Worm (Caenorhabditis elegans) whole organism, L2 larva: Measurements from ENCODE around the gene E01G4.6.

Experiments used
- C34F6.9 ChIP-seq: fragments of 150-350 bp; optimal IDR thresholded peaks from 2 replicates; lab custom pipeline; 2014; ENCODE audit warnings: missing biosample characterization, missing genetic modification characterization
- F13H6.1 ChIP-seq: sonication (generic microtip); optimal IDR thresholded peaks from 2 replicates; lab custom pipeline; 2016; ENCODE audit warnings: missing genetic modification characterization, missing compliant biosample characterization
- Y55F3AM.14 ChIP-seq: fragments of 200-800 bp; sonication (Bioruptor generic); optimal IDR thresholded peaks from 2 replicates; lab custom pipeline; 2018; ENCODE audit warnings: mild to moderate bottlenecking, missing genetic modification characterization, missing compliant biosample characterization
- ZK546.5 ChIP-seq: sonication (generic microtip); optimal IDR thresholded peaks from 2 replicates; lab custom pipeline; 2017; ENCODE audit warnings: missing biosample characterization, missing genetic modification characterization
- alr-1 ChIP-seq: fragments of 150-350 bp; optimal IDR thresholded peaks from 2 replicates; lab custom pipeline; 2014; ENCODE audit warnings: missing biosample characterization, missing genetic modification characterization
- aly-2 ChIP-seq: fragments of 150-350 bp; optimal IDR thresholded peaks from 2 replicates; lab custom pipeline; 2014; ENCODE audit warnings: missing biosample characterization, missing genetic modification characterization
- ama-1 ChIP-seq: fragments of 150-350 bp; optimal IDR thresholded peaks from 2 replicates; lab custom pipeline; 2018; ENCODE audit warnings: inconsistent platforms
- blmp-1 ChIP-seq: sonication (generic microtip); optimal IDR thresholded peaks from 2 replicates; lab custom pipeline; 2017; ENCODE audit warnings: missing genetic modification characterization, mild to moderate bottlenecking, missing compliant biosample characterization, antibody characterized with exemption, moderate library complexity; ENCODE audit not compliant: insufficient read depth
- ceh-16 ChIP-seq: fragments of 150-350 bp; optimal IDR thresholded peaks from 2 replicates; lab custom pipeline; 2014; ENCODE audit warnings: missing biosample characterization, missing genetic modification characterization
- crh-2 ChIP-seq: sonication (generic microtip); optimal IDR thresholded peaks from 2 replicates; lab custom pipeline; 2017; ENCODE audit warnings: missing biosample characterization, missing genetic modification characterization
- dmd-4 ChIP-seq: sonication (generic microtip); optimal IDR thresholded peaks from 2 replicates; lab custom pipeline; 2017; ENCODE audit warnings: missing biosample characterization, missing genetic modification characterization
- egl-27 ChIP-seq: sonication (generic microtip); optimal IDR thresholded peaks from 3 replicates; lab custom pipeline; 2017; ENCODE audit warnings: missing biosample characterization, missing genetic modification reagents, missing genetic modification characterization
- elt-1 ChIP-seq: fragments of 150-350 bp; optimal IDR thresholded peaks from 2 replicates; lab custom pipeline; 2014; ENCODE audit warnings: missing biosample characterization, missing genetic modification characterization
- fos-1 ChIP-seq: fragments of 150-350 bp; optimal IDR thresholded peaks from 2 replicates; lab custom pipeline; 2014; ENCODE audit warnings: missing biosample characterization, missing genetic modification characterization
- gmeb-1 ChIP-seq: fragments of 150-350 bp; optimal IDR thresholded peaks from 2 replicates; lab custom pipeline; 2014; ENCODE audit warnings: missing biosample characterization, missing genetic modification characterization
- lin-11 ChIP-seq: fragments of 150-350 bp; sonication (generic microtip); optimal IDR thresholded peaks from 2 replicates; lab custom pipeline; 2014; ENCODE audit warnings: missing biosample characterization, missing genetic modification characterization, inconsistent platforms, mixed read lengths
- lin-13 ChIP-seq: fragments of 150-350 bp; optimal IDR thresholded peaks from 2 replicates; lab custom pipeline; 2014; ENCODE audit warnings: missing biosample characterization, missing genetic modification reagents, missing genetic modification characterization
- lin-39 ChIP-seq: fragments of 150-350 bp; optimal IDR thresholded peaks from 2 replicates; lab custom pipeline; 2014; ENCODE audit warnings: missing biosample characterization, missing genetic modification reagents, missing genetic modification characterization
- lsy-2 ChIP-seq, 2 experiments: fragments of 150-350 bp in 1 of 2; sonication (generic microtip) in 1 of 2; optimal IDR thresholded peaks; 2 replicates each; lab custom pipeline; 2014 to 2017; ENCODE audit warnings: missing biosample characterization in 2 of 2, missing genetic modification characterization in 2 of 2
- mab-5 ChIP-seq: fragments of 150-350 bp; optimal IDR thresholded peaks from 2 replicates; lab custom pipeline; 2014; ENCODE audit warnings: missing biosample characterization, missing genetic modification characterization
- mbf-1 ChIP-seq: sonication (generic microtip); optimal IDR thresholded peaks from 2 replicates; lab custom pipeline; 2017; ENCODE audit warnings: missing biosample characterization, missing genetic modification characterization
- mdl-1 ChIP-seq, 2 experiments: fragments of 150-350 bp in 1 of 2; sonication (generic microtip) in 1 of 2; optimal IDR thresholded peaks; 2 replicates each; lab custom pipeline; 2017; ENCODE audit warnings: missing biosample characterization in 2 of 2, missing genetic modification characterization in 2 of 2
- nhr-11 ChIP-seq: fragments of 150-350 bp; optimal IDR thresholded peaks from 2 replicates; lab custom pipeline; 2014; ENCODE audit warnings: missing biosample characterization, missing genetic modification characterization
- nhr-12 ChIP-seq: fragments of 150-350 bp; optimal IDR thresholded peaks from 2 replicates; lab custom pipeline; 2014; ENCODE audit warnings: missing biosample characterization, missing genetic modification characterization
- nhr-129 ChIP-seq: fragments of 150-350 bp; optimal IDR thresholded peaks from 2 replicates; lab custom pipeline; 2014; ENCODE audit warnings: missing biosample characterization, missing genetic modification characterization
- nhr-21 ChIP-seq: fragments of 150-350 bp; optimal IDR thresholded peaks from 2 replicates; lab custom pipeline; 2014; ENCODE audit warnings: missing biosample characterization, missing genetic modification characterization
- nhr-23 ChIP-seq: fragments of 150-350 bp; optimal IDR thresholded peaks from 2 replicates; lab custom pipeline; 2014; ENCODE audit warnings: missing biosample characterization, missing genetic modification reagents, missing genetic modification characterization
- nhr-237 ChIP-seq: fragments of 150-350 bp; optimal IDR thresholded peaks from 2 replicates; lab custom pipeline; 2014; ENCODE audit warnings: missing biosample characterization, missing genetic modification characterization
- nhr-25 ChIP-seq: fragments of 150-350 bp; sonication (generic microtip); optimal IDR thresholded peaks from 3 replicates; lab custom pipeline; 2014; ENCODE audit warnings: missing biosample characterization, missing genetic modification characterization
- nhr-6 ChIP-seq: fragments of 150-350 bp; optimal IDR thresholded peaks from 2 replicates; lab custom pipeline; 2014; ENCODE audit warnings: missing biosample characterization, missing genetic modification characterization
- nhr-77 ChIP-seq: fragments of 150-350 bp; optimal IDR thresholded peaks from 2 replicates; lab custom pipeline; 2014; ENCODE audit warnings: missing biosample characterization, missing genetic modification characterization
- peb-1 ChIP-seq: fragments of 150-350 bp; optimal IDR thresholded peaks from 2 replicates; lab custom pipeline; 2014; ENCODE audit warnings: missing biosample characterization, missing genetic modification characterization
- sem-4 ChIP-seq: fragments of 150-350 bp; optimal IDR thresholded peaks from 2 replicates; lab custom pipeline; 2014; ENCODE audit warnings: missing biosample characterization, missing genetic modification reagents, missing genetic modification characterization
- skn-1 ChIP-seq: sonication (generic microtip); optimal IDR thresholded peaks from 2 replicates; lab custom pipeline; 2017; ENCODE audit warnings: missing biosample characterization, missing genetic modification characterization
- sma-3 ChIP-seq: sonication (generic microtip); optimal IDR thresholded peaks from 2 replicates; lab custom pipeline; 2016; ENCODE audit warnings: missing genetic modification reagents, missing genetic modification characterization, missing compliant biosample characterization
- sma-9 ChIP-seq, 2 experiments: fragments of 150-350 bp in 1 of 2; sonication (generic microtip) in 1 of 2; optimal IDR thresholded peaks; 2 replicates each; lab custom pipeline; 2014 to 2016; ENCODE audit warnings: missing genetic modification characterization in 2 of 2, mild to moderate bottlenecking in 1 of 2, missing biosample characterization in 1 of 2, missing compliant biosample characterization in 1 of 2, missing genetic modification reagents in 1 of 2, moderate library complexity in 1 of 2
- snpc-4 ChIP-seq: fragments of 150-350 bp; optimal IDR thresholded peaks from 2 replicates; lab custom pipeline; 2014; ENCODE audit warnings: missing biosample characterization, missing genetic modification characterization
- unc-39 ChIP-seq: fragments of 150-350 bp; optimal IDR thresholded peaks from 2 replicates; lab custom pipeline; 2014; ENCODE audit warnings: missing biosample characterization, missing genetic modification characterization
- unc-55 ChIP-seq: fragments of 150-350 bp; sonication (generic microtip); optimal IDR thresholded peaks from 3 replicates; lab custom pipeline; 2014; ENCODE audit warnings: missing biosample characterization, missing genetic modification reagents, missing genetic modification characterization
- unc-62 ChIP-seq: fragments of 150-350 bp; optimal IDR thresholded peaks from 2 replicates; lab custom pipeline; 2014; ENCODE audit warnings: missing biosample characterization, missing genetic modification reagents, missing genetic modification characterization
- zag-1 ChIP-seq: fragments of 150-350 bp; optimal IDR thresholded peaks from 2 replicates; lab custom pipeline; 2014; ENCODE audit warnings: missing biosample characterization, missing genetic modification characterization
- ztf-1 ChIP-seq: fragments of 200-800 bp; sonication (Bioruptor generic); conservative IDR thresholded peaks from 2 replicates; pipeline ENCODE4 v1.3.6; 2022; ENCODE audit warnings: missing genetic modification characterization, missing compliant biosample characterization
- ztf-11 ChIP-seq: sonication (generic microtip); optimal IDR thresholded peaks from 2 replicates; lab custom pipeline; 2017; ENCODE audit warnings: missing biosample characterization, missing genetic modification characterization
- ztf-4 ChIP-seq: fragments of 150-350 bp; optimal IDR thresholded peaks from 2 replicates; lab custom pipeline; 2014; ENCODE audit warnings: missing biosample characterization, missing genetic modification characterization

E01G4.6 gene

DNA sequence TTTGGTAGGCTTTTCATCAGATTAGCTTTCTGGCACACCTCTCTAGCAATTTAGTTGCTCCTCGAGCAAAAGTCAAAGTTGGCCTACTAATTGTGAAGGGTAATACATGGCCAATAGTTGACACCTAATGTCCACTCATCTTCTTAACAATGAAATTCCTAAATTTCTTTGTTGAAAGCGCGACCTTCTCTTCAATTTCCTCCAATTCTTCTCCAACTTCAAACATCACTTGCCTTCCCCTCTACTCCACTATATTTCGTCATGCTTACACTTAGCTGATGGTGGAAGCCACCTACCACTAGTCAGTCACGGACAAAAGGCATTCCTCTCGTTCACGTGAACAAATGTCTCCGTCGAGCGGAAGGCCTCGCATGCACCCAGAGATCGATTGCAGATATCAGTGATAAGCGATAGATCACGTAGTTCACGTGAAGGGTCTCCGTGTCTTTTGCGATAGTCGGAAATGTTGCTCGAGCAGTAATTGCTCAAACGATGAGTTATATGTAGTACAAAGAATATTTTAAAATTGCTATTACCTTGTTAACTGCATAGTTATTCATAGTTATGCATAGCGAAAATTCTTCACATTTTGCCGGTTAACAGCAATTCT lies 13.1 kb upstream of the E01G4.6 start, which contains the start of gene E01G4.3:
Gene E01G4.3, minus strand, starts transcription at position 560 of the 610 bp plus-strand sequence.
- TF ChIP-seq mab-5 (tag; lab: Kevin White, UChicago) = no peak
- TF ChIP-seq peb-1 = no peak
- no peak for TF ChIP-seq ztf-4
- peak; percentile 80 for TF ChIP-seq F13H6.1
- no peak for TF ChIP-seq ZK546.5 (tag; lab: Kevin White, UChicago)
- TF ChIP-seq mbf-1 (tag; lab: Kevin White, UChicago) = no peak
- peak; percentile 91 for TF ChIP-seq nhr-21 (tag; lab: Kevin White, UChicago)
- no peak for TF ChIP-seq alr-1 (tag; lab: Kevin White, UChicago)
- TF ChIP-seq fos-1 = peak; percentile 88
- TF ChIP-seq lin-13 = no peak
- no peak for TF ChIP-seq lin-11 (tag; lab: Kevin White, UChicago)
- no peak for TF ChIP-seq zag-1 (tag; lab: Kevin White, UChicago)
- peak; percentile 59 for TF ChIP-seq sma-3 (GFP tag; lab: Kevin White, UChicago)
- peak; percentile 63 for TF ChIP-seq C34F6.9 (tag; lab: Kevin White, UChicago)
- peak in 1 of 2 experiments; percentile 59 for TF ChIP-seq lsy-2 (tag; optimal IDR thresholded peaks at IDR 0.05; lab: Kevin White, UChicago)
- TF ChIP-seq lin-39 (tag; lab: Kevin White, UChicago) = no peak
- no peak for TF ChIP-seq ama-1 (lab: Kevin White, UChicago)
- no peak for TF ChIP-seq nhr-12 (tag; lab: Kevin White, UChicago)
- peak; percentile 82 for TF ChIP-seq nhr-25 (tag; lab: Kevin White, UChicago)
- no peak for TF ChIP-seq elt-1 (tag; lab: Kevin White, UChicago)
- TF ChIP-seq unc-39 (tag; lab: Kevin White, UChicago) = no peak
- peak; percentile 43 for TF ChIP-seq mdl-1 (tag; optimal IDR thresholded peaks at IDR 0.05; lab: Kevin White, UChicago)
- TF ChIP-seq nhr-23 (tag; lab: Kevin White, UChicago) = no peak
- peak; percentile 98 for TF ChIP-seq sma-9 (GFP tag; optimal IDR thresholded peaks at IDR 0.05; lab: Kevin White, UChicago)
- TF ChIP-seq sma-9 (tag; optimal IDR thresholded peaks at IDR 0.05; lab: Kevin White, UChicago) = no peak
- TF ChIP-seq ztf-11 (tag; lab: Kevin White, UChicago) = no peak
- TF ChIP-seq unc-62 = no peak
- no peak for TF ChIP-seq skn-1
- TF ChIP-seq ceh-16 (tag; lab: Kevin White, UChicago) = no peak
- no peak for TF ChIP-seq snpc-4 (tag; lab: Kevin White, UChicago)
- peak; percentile 12 for TF ChIP-seq Y55F3AM.14 (GFP tag; lab: Kevin White, UChicago)
- peak; percentile 27 for TF ChIP-seq blmp-1 (tag; lab: Kevin White, UChicago)
- TF ChIP-seq ztf-1 = no peak
- TF ChIP-seq crh-2 (tag; lab: Kevin White, UChicago) = peak; percentile 77
- no peak for TF ChIP-seq dmd-4 (tag; lab: Kevin White, UChicago)
- peak; percentile 80 for TF ChIP-seq egl-27
- no peak for TF ChIP-seq sem-4
- no peak for TF ChIP-seq nhr-11 (tag; lab: Kevin White, UChicago)
- no peak for TF ChIP-seq nhr-77 (tag; lab: Kevin White, UChicago)
- TF ChIP-seq nhr-129 = peak; percentile 97
- peak; percentile 44 for TF ChIP-seq gmeb-1 (tag; lab: Kevin White, UChicago)
- TF ChIP-seq unc-55 = no peak

- no peak for TF ChIP-seq nhr-6 (tag; lab: Kevin White, UChicago)
- no peak for TF ChIP-seq egl-27
- TF ChIP-seq nhr-237 (tag; lab: Kevin White, UChicago) = no peak
- no peak for TF ChIP-seq snpc-4 (tag; lab: Kevin White, UChicago)
- no peak for TF ChIP-seq unc-62
- no peak for TF ChIP-seq aly-2 (tag; lab: Kevin White, UChicago)
- no peak for TF ChIP-seq nhr-77 (tag; lab: Kevin White, UChicago)
- TF ChIP-seq blmp-1 (tag; lab: Kevin White, UChicago) = no peak
- TF ChIP-seq mbf-1 (tag; lab: Kevin White, UChicago) = no peak
Measured at ce11 chrII:13470655-13471054, 11.6 kb upstream of the E01G4.6 start.
